Fruit fly (Drosophila melanogaster) whole organism, embryonic: Measurements from ENCODE around the gene Rtnl2.

ENCODE experiments used
- Atf6 ChIP-seq: fragments of 200-800 bp; sonication (Bioruptor generic); IDR thresholded peaks from 2 replicates; pipeline ENCODE4 v1.3.6; 2022; ENCODE audit warnings: missing biosample characterization, missing genetic modification characterization
- B-H2 ChIP-seq: fragments of 200-800 bp; sonication (Bioruptor generic); optimal IDR thresholded peaks from 2 replicates; lab custom pipeline; 2018; ENCODE audit warnings: missing biosample characterization, mild to moderate bottlenecking, missing genetic modification characterization
- Bdp1 ChIP-seq: fragments of 200-800 bp; sonication (Bioruptor generic); optimal IDR thresholded peaks from 3 replicates; lab custom pipeline; 2016; ENCODE audit warnings: missing biosample characterization, missing genetic modification characterization
- CG12299 ChIP-seq: fragments of 200-800 bp; sonication (Bioruptor generic); optimal IDR thresholded peaks from 2 replicates; lab custom pipeline; 2018; ENCODE audit warnings: missing biosample characterization, mild to moderate bottlenecking, missing genetic modification characterization
- CG14050 ChIP-seq: fragments of 200-800 bp; sonication (Bioruptor generic); IDR thresholded peaks from 3 replicates; pipeline ENCODE4 v1.3.6; 2022; ENCODE audit warnings: missing biosample characterization, missing genetic modification characterization
- CG17612 ChIP-seq: fragments of 200-800 bp; sonication (Bioruptor generic); IDR thresholded peaks from 2 replicates; pipeline ENCODE4 v1.3.6; 2022; ENCODE audit warnings: missing biosample characterization, missing genetic modification characterization
- CG17802 ChIP-seq: fragments of 200-800 bp; sonication (Bioruptor generic); optimal IDR thresholded peaks from 2 replicates; lab custom pipeline; 2018; ENCODE audit warnings: missing biosample characterization, mild to moderate bottlenecking, missing genetic modification characterization, moderate library complexity
- CG31441 ChIP-seq: fragments of 200-800 bp; sonication (Bioruptor generic); IDR thresholded peaks from 2 replicates; pipeline ENCODE4 v1.3.6; 2022; ENCODE audit warnings: missing biosample characterization, missing genetic modification characterization
- CG34376 ChIP-seq: fragments of 200-800 bp; sonication (Bioruptor generic); optimal IDR thresholded peaks from 2 replicates; lab custom pipeline; 2018; ENCODE audit warnings: missing biosample characterization, mild to moderate bottlenecking, missing genetic modification characterization
- CG7271 ChIP-seq: fragments of 200-800 bp; sonication (Bioruptor generic); optimal IDR thresholded peaks from 2 replicates; lab custom pipeline; 2018; ENCODE audit warnings: missing biosample characterization, mild to moderate bottlenecking, missing genetic modification characterization, moderate library complexity
- CG7357 ChIP-seq: fragments of 200-800 bp; sonication (Bioruptor generic); IDR thresholded peaks from 3 replicates; pipeline ENCODE4 v1.3.6; 2022; ENCODE audit warnings: missing biosample characterization, missing genetic modification characterization
- CG7963 ChIP-seq: fragments of 200-800 bp; sonication (Bioruptor generic); IDR thresholded peaks from 3 replicates; pipeline ENCODE4 v1.3.6; 2022; ENCODE audit warnings: missing biosample characterization, missing genetic modification characterization; ENCODE audit not compliant: partially characterized antibody
- CTCF ChIP-seq: fragments of 200-800 bp; sonication (Bioruptor generic); optimal IDR thresholded peaks from 2 replicates; lab custom pipeline; 2017; ENCODE audit warnings: missing biosample characterization, mild to moderate bottlenecking, missing genetic modification characterization, moderate library complexity
- Deaf1 ChIP-seq: fragments of 200-800 bp; optimal IDR thresholded peaks from 3 replicates; lab custom pipeline; 2019; ENCODE audit warnings: missing biosample characterization, mild to moderate bottlenecking, missing genetic modification characterization, moderate library complexity
- HmgZ ChIP-seq: fragments of 200-800 bp; sonication (Bioruptor generic); optimal IDR thresholded peaks from 2 replicates; lab custom pipeline; 2018; ENCODE audit warnings: missing biosample characterization, mild to moderate bottlenecking, missing genetic modification characterization
- Med ChIP-seq: fragments of 200-800 bp; sonication (Bioruptor generic); peaks from one replicate; lab custom pipeline; 2016; ENCODE audit warnings: missing biosample characterization, missing genetic modification characterization, mild to moderate bottlenecking, inconsistent platforms, moderate library complexity
- NC2α ChIP-seq: fragments of 200-800 bp; sonication (Bioruptor generic); optimal IDR thresholded peaks from 2 replicates; lab custom pipeline; 2016; ENCODE audit warnings: missing biosample characterization, missing genetic modification characterization
- NC2β ChIP-seq: fragments of 200-800 bp; sonication (Bioruptor generic); optimal IDR thresholded peaks from 2 replicates; lab custom pipeline; 2016; ENCODE audit warnings: missing biosample characterization, missing genetic modification characterization
- Opbp ChIP-seq: fragments of 200-800 bp; sonication (Bioruptor generic); IDR thresholded peaks from 3 replicates; pipeline ENCODE4 v1.3.6; 2022; ENCODE audit warnings: missing biosample characterization, missing genetic modification characterization; ENCODE audit not compliant: partially characterized antibody
- Pdp1 ChIP-seq, 2 experiments: fragments of 200-800 bp; sonication (Bioruptor generic); optimal IDR thresholded peaks; 3 replicates each; lab custom pipeline; 2016; ENCODE audit warnings: missing biosample characterization in 2 of 2, missing genetic modification characterization in 2 of 2, mild to moderate bottlenecking in 1 of 2, moderate library complexity in 1 of 2
- Sry-β ChIP-seq: fragments of 200-800 bp; sonication (Bioruptor generic); optimal IDR thresholded peaks from 2 replicates; lab custom pipeline; 2018; ENCODE audit warnings: missing biosample characterization, mild to moderate bottlenecking, missing genetic modification characterization, moderate library complexity
- Stat92E ChIP-seq, 3 experiments: fragments of >200 bp in 2 of 3; fragments of 200-800 bp in 1 of 3; sonication (Bioruptor generic) in 1 of 3; optimal IDR thresholded peaks; 2 replicates each; lab custom pipeline; 2017 to 2019; ENCODE audit warnings: missing biosample characterization in 3 of 3, missing genetic modification characterization in 3 of 3, mild to moderate bottlenecking in 1 of 3, moderate library complexity in 1 of 3
- ara ChIP-seq: fragments of 200-800 bp; sonication (Bioruptor generic); IDR thresholded peaks from 2 replicates; pipeline ENCODE4 v1.3.6; 2022; ENCODE audit warnings: missing biosample characterization, missing genetic modification characterization
- cad ChIP-seq: fragments of >200 bp; optimal IDR thresholded peaks from 2 replicates; lab custom pipeline; 2017; ENCODE audit warnings: missing biosample characterization, missing genetic modification characterization
- chif ChIP-seq, 2 experiments: fragments of 200-800 bp; sonication (Bioruptor generic); optimal IDR thresholded peaks; 3 replicates each; lab custom pipeline; 2016; ENCODE audit warnings: missing biosample characterization in 2 of 2, missing genetic modification characterization in 2 of 2
- chinmo ChIP-seq: fragments of 200-800 bp; sonication (Bioruptor generic); IDR thresholded peaks from 4 replicates; pipeline ENCODE4 v1.3.6; 2022; ENCODE audit warnings: missing biosample characterization, missing genetic modification characterization; ENCODE audit not compliant: partially characterized antibody
- chn ChIP-seq: fragments of 200-800 bp; sonication (Bioruptor generic); optimal IDR thresholded peaks from 2 replicates; lab custom pipeline; 2016; ENCODE audit warnings: missing biosample characterization, missing genetic modification characterization
- corto ChIP-seq: fragments of 200-800 bp; sonication (Bioruptor generic); optimal IDR thresholded peaks from 2 replicates; lab custom pipeline; 2016; ENCODE audit warnings: missing biosample characterization, mild to moderate bottlenecking, missing genetic modification characterization, moderate library complexity
- cwo ChIP-seq: fragments of 200-800 bp; sonication (Bioruptor generic); optimal IDR thresholded peaks from 3 replicates; lab custom pipeline; 2017; ENCODE audit warnings: missing biosample characterization, missing genetic modification characterization, mild to moderate bottlenecking, moderate library complexity, missing genetic modification reagents
- danr ChIP-seq: fragments of 200-800 bp; sonication (Bioruptor generic); IDR thresholded peaks from 2 replicates; pipeline ENCODE4 v1.3.6; 2022; ENCODE audit warnings: missing biosample characterization, missing genetic modification characterization
- dimm ChIP-seq: fragments of 200-800 bp; sonication (Bioruptor generic); IDR thresholded peaks from 2 replicates; pipeline ENCODE4 v1.3.6; 2022; ENCODE audit warnings: missing biosample characterization, missing genetic modification characterization
- dm ChIP-seq: fragments of 200-800 bp; sonication (Bioruptor generic); optimal IDR thresholded peaks from 3 replicates; lab custom pipeline; 2016; ENCODE audit warnings: missing biosample characterization, missing genetic modification characterization
- exex ChIP-seq: fragments of 200-800 bp; sonication (Bioruptor generic); optimal IDR thresholded peaks from 4 replicates; lab custom pipeline; 2018; ENCODE audit warnings: missing biosample characterization, mild to moderate bottlenecking, missing genetic modification characterization, moderate library complexity
- eyg ChIP-seq: fragments of 200-800 bp; sonication (Bioruptor generic); optimal IDR thresholded peaks from 3 replicates; lab custom pipeline; 2016; ENCODE audit warnings: missing biosample characterization, missing genetic modification characterization
- grn ChIP-seq: fragments of 200-800 bp; sonication (Bioruptor generic); optimal IDR thresholded peaks from 3 replicates; lab custom pipeline; 2017; ENCODE audit warnings: missing biosample characterization, missing genetic modification characterization
- hbn ChIP-seq: fragments of 200-800 bp; sonication (Bioruptor generic); IDR thresholded peaks from 2 replicates; pipeline ENCODE4 v1.3.6; 2022; ENCODE audit warnings: missing biosample characterization, missing genetic modification characterization; ENCODE audit not compliant: partially characterized antibody
- kay ChIP-seq: fragments of 200-800 bp; sonication (Bioruptor generic); optimal IDR thresholded peaks from 2 replicates; lab custom pipeline; 2016; ENCODE audit warnings: missing biosample characterization, missing genetic modification characterization
- lola ChIP-seq, 3 experiments: fragments of >200 bp in 2 of 3; fragments of 200-800 bp in 1 of 3; sonication (Bioruptor generic) in 1 of 3; optimal IDR thresholded peaks; 2 replicates each; lab custom pipeline; 2017 to 2019; ENCODE audit warnings: missing biosample characterization in 3 of 3, missing genetic modification characterization in 3 of 3, mild to moderate bottlenecking in 1 of 3, moderate library complexity in 1 of 3
- mirr ChIP-seq: fragments of 200-800 bp; sonication (Bioruptor generic); optimal IDR thresholded peaks from 3 replicates; lab custom pipeline; 2018; ENCODE audit warnings: missing biosample characterization, mild to moderate bottlenecking, missing genetic modification characterization
- mld ChIP-seq: fragments of 200-800 bp; sonication (Bioruptor generic); IDR thresholded peaks from 3 replicates; pipeline ENCODE4 v1.3.6; 2022; ENCODE audit warnings: missing biosample characterization, missing genetic modification characterization; ENCODE audit not compliant: partially characterized antibody
- oc ChIP-seq: fragments of 200-800 bp; sonication (Bioruptor generic); optimal IDR thresholded peaks from 2 replicates; lab custom pipeline; 2018; ENCODE audit warnings: missing biosample characterization, mild to moderate bottlenecking, missing genetic modification characterization, moderate library complexity
- odd ChIP-seq: fragments of 200-800 bp; sonication (Bioruptor generic); optimal IDR thresholded peaks from 2 replicates; lab custom pipeline; 2017; ENCODE audit warnings: missing biosample characterization, mild to moderate bottlenecking, missing genetic modification characterization
- otp ChIP-seq: fragments of 200-800 bp; sonication (Bioruptor generic); IDR thresholded peaks from 3 replicates; pipeline ENCODE4, ENCODE4 v1.3.6; 2022; ENCODE audit warnings: missing biosample characterization, missing genetic modification characterization
- pfk ChIP-seq: fragments of 200-800 bp; sonication (Bioruptor generic); optimal IDR thresholded peaks from 2 replicates; lab custom pipeline; 2018; ENCODE audit warnings: missing biosample characterization, mild to moderate bottlenecking, missing genetic modification characterization, moderate library complexity
- sna ChIP-seq: fragments of 200-800 bp; sonication (Bioruptor generic); IDR thresholded peaks from 2 replicates; pipeline ENCODE4 v1.3.6; 2022; ENCODE audit warnings: missing biosample characterization, missing genetic modification characterization; ENCODE audit not compliant: partially characterized antibody
- stwl ChIP-seq: fragments of 200-800 bp; sonication (Bioruptor generic); optimal IDR thresholded peaks from 3 replicates; lab custom pipeline; 2018; ENCODE audit warnings: missing biosample characterization, mild to moderate bottlenecking, missing genetic modification characterization, moderate library complexity
- sug ChIP-seq: fragments of 200-800 bp; optimal IDR thresholded peaks from 2 replicates; lab custom pipeline; 2019; ENCODE audit warnings: missing biosample characterization, mild to moderate bottlenecking, missing genetic modification characterization, moderate library complexity
- unc-4 ChIP-seq: fragments of 200-800 bp; sonication (Bioruptor generic); IDR thresholded peaks from 2 replicates; pipeline ENCODE4 v1.3.6; 2022; ENCODE audit warnings: missing biosample characterization, missing genetic modification characterization; ENCODE audit not compliant: partially characterized antibody

Rtnl2 gene

dm6 chr3R:7500513-7500912 lies 29.5 kb downstream of the Rtnl2 start (continued):
- TF ChIP-seq NC2α (no peak), CG14050 (no peak), eyg (no peak), otp (no peak), mld (no peak), B-H2 (GFP tag; lab: Kevin White, UChicago) (no peak), ara (GFP tag; lab: Robert Waterston, UW) (no peak), CTCF (GFP tag; lab: Kevin White, UChicago) (no peak), CG12299 (tag; lab: Kevin White, UChicago) (no peak), CG7271 (tag; lab: Kevin White, UChicago) (no peak), odd (GFP tag; lab: Kevin White, UChicago) (no peak), dm (GFP tag; lab: Kevin White, UChicago) (no peak), corto (no peak), HmgZ (no peak), Sry-β (GFP tag; lab: Kevin White, UChicago) (no peak), Opbp (GFP tag; lab: Robert Waterston, UW) (no peak), Stat92E (GFP tag; optimal IDR thresholded peaks at IDR 0.05; lab: Kevin White, UChicago) (no peak), CG7357 (GFP tag; lab: Robert Waterston, UW) (no peak), sna (GFP tag; lab: Robert Waterston, UW) (no peak), hbn (GFP tag; lab: Robert Waterston, UW) (no peak), kay (GFP tag; lab: Kevin White, UChicago) (no peak), pfk (no peak), dimm (GFP tag; lab: Robert Waterston, UW) (no peak), CG17612 (GFP tag; lab: Robert Waterston, UW) (0 out of 2 replicates have a peak, but pooled peaks have one; percentile 24)

dm6 chr3R:7499488-7499887 lies 30.6 kb downstream of the Rtnl2 start:
- no peak for TF ChIP-seq Deaf1 (tag; lab: Kevin White, UChicago)
- TF ChIP-seq CG17802 (tag; lab: Kevin White, UChicago): no peak
- TF ChIP-seq stwl (tag; lab: Kevin White, UChicago): no peak
- peak in 1 of 2 experiments; percentile 95 for TF ChIP-seq Pdp1 (GFP tag; optimal IDR thresholded peaks at IDR 0.05; lab: Kevin White, UChicago)
- no peak for TF ChIP-seq NC2β (GFP tag; lab: Kevin White, UChicago)
- no peak for TF ChIP-seq chn
- TF ChIP-seq exex: peak; percentile 71
- no peak for TF ChIP-seq CG7963 (GFP tag; lab: Robert Waterston, UW)
- TF ChIP-seq cad (GFP tag; lab: Kevin White, UChicago): no peak
- no peak for TF ChIP-seq chif (GFP tag; optimal IDR thresholded peaks at IDR 0.05; lab: Kevin White, UChicago)
- peak; percentile 70 for TF ChIP-seq cwo (GFP tag; lab: Kevin White, UChicago)
- no peak for TF ChIP-seq danr (GFP tag; lab: Robert Waterston, UW)
- TF ChIP-seq oc (tag; lab: Kevin White, UChicago): no peak
- no peak for TF ChIP-seq Atf6 (GFP tag; lab: Robert Waterston, UW)
- peak; percentile 48 for TF ChIP-seq grn (GFP tag; lab: Kevin White, UChicago)
- peak; percentile 32 for TF ChIP-seq Med (GFP tag; lab: Kevin White, UChicago)
- TF ChIP-seq unc-4 (GFP tag; lab: Robert Waterston, UW): no peak
- no peak for TF ChIP-seq NC2α
- no peak for TF ChIP-seq CG31441 (GFP tag; lab: Robert Waterston, UW)
- peak; percentile 87 for TF ChIP-seq mirr (GFP tag; lab: Kevin White, UChicago)
- peak; percentile 67 for TF ChIP-seq sug
- 0 out of 4 replicates have a peak, but pooled peaks have one; percentile 18 for TF ChIP-seq chinmo (GFP tag; lab: Robert Waterston, UW)
- TF ChIP-seq lola (GFP tag; optimal IDR thresholded peaks at IDR 0.05; lab: Kevin White, UChicago): no peak
- peak; percentile 73 for TF ChIP-seq CG34376
- no peak for TF ChIP-seq Bdp1 (GFP tag; lab: Kevin White, UChicago)
